Comparison of ENCODE assay signal across 3 worm cellular contexts in genomic region chrIV:6554865-6555264, ce11.
TF ChIP-seq lines count a peak whose summit lies in the region.

No protein-coding gene starts in this region.

TF ChIP-seq in whole organism, L1 larva, 84 proteins besides CTCF, POLR2A, EP300 and RAD21 (continued from another document and continues in another):
- TF ChIP-seq egl-13 (tag; optimal IDR thresholded peaks at IDR 0.05; lab: Kevin White, UChicago), result no peak
- peak; percentile 29 for TF ChIP-seq hpl-2 (GFP tag; optimal IDR thresholded peaks at IDR 0.05; lab: Kevin White, UChicago)
- no peak for TF ChIP-seq egl-27 (tag; optimal IDR thresholded peaks at IDR 0.05; lab: Kevin White, UChicago)
- no peak for TF ChIP-seq dsc-1 (tag; optimal IDR thresholded peaks at IDR 0.05; lab: Kevin White, UChicago)
- no peak for TF ChIP-seq aly-2 (tag; optimal IDR thresholded peaks at IDR 0.05; lab: Kevin White, UChicago)
- TF ChIP-seq nhr-85 (tag; lab: Kevin White, UChicago), result no peak
- no peak for TF ChIP-seq nhr-71 (tag; optimal IDR thresholded peaks at IDR 0.05; lab: Kevin White, UChicago)
- TF ChIP-seq ceh-82 (tag; optimal IDR thresholded peaks at IDR 0.05; lab: Kevin White, UChicago), result no peak
- TF ChIP-seq ets-5 (GFP tag; IDR thresholded peaks at IDR 0.05; lab: Robert Waterston, UW), result no peak
- TF ChIP-seq blmp-1 (tag; optimal IDR thresholded peaks at IDR 0.05; lab: Kevin White, UChicago), result peak; percentile 87
- no peak for TF ChIP-seq ceh-63 (GFP tag; optimal IDR thresholded peaks at IDR 0.05; lab: Kevin White, UChicago)
- peak in 5 of 6 experiments; percentile 54 to 94 (median 92) for TF ChIP-seq elt-3 (tag; optimal IDR thresholded peaks at IDR 0.05; lab: Kevin White, UChicago)
- no peak for TF ChIP-seq lsy-2 (tag; optimal IDR thresholded peaks at IDR 0.05; lab: Kevin White, UChicago)
- TF ChIP-seq vab-15 (tag; optimal IDR thresholded peaks at IDR 0.05; lab: Kevin White, UChicago), result no peak
- TF ChIP-seq unc-130 (tag; optimal IDR thresholded peaks at IDR 0.05; lab: Kevin White, UChicago), result peak; percentile 28
- TF ChIP-seq jun-1 (tag; optimal IDR thresholded peaks at IDR 0.05; lab: Kevin White, UChicago), result no peak
- peak in 1 of 2 experiments; percentile 67 for TF ChIP-seq lin-35 (GFP tag; optimal IDR thresholded peaks at IDR 0.05; lab: Kevin White, UChicago)
- TF ChIP-seq lin-14 (GFP tag; optimal IDR thresholded peaks at IDR 0.05; lab: Kevin White, UChicago), result peak; percentile 30
- TF ChIP-seq C34B4.2 (tag; optimal IDR thresholded peaks at IDR 0.05; lab: Kevin White, UChicago), result no peak
- TF ChIP-seq pqm-1 (tag; optimal IDR thresholded peaks at IDR 0.05; lab: Kevin White, UChicago), result peak; percentile 66
- TF ChIP-seq nhr-84 (tag; optimal IDR thresholded peaks at IDR 0.05; lab: Kevin White, UChicago), result no peak
- TF ChIP-seq grh-1 (GFP tag; IDR thresholded peaks at IDR 0.05; lab: Robert Waterston, UW), result no peak
- peak; percentile 19 for TF ChIP-seq snu-23 (GFP tag; optimal IDR thresholded peaks at IDR 0.05; lab: Kevin White, UChicago)
- TF ChIP-seq mep-1 (tag; optimal IDR thresholded peaks at IDR 0.05; lab: Kevin White, UChicago), result no peak
- no peak for TF ChIP-seq hlh-17 (GFP tag; optimal IDR thresholded peaks at IDR 0.05; lab: Kevin White, UChicago; ENCODE audit: borderline replicate concordance)
- TF ChIP-seq sptf-1 (tag; optimal IDR thresholded peaks at IDR 0.05; lab: Kevin White, UChicago), result no peak
- peak in 1 of 3 experiments; percentile 6 for TF ChIP-seq dpl-1 (GFP tag; optimal IDR thresholded peaks at IDR 0.05; lab: Kevin White, UChicago)
- TF ChIP-seq ama-1 (optimal IDR thresholded peaks at IDR 0.05; lab: Kevin White, UChicago), result no peak
- TF ChIP-seq lin-13 (GFP tag; optimal IDR thresholded peaks at IDR 0.05; lab: Kevin White, UChicago), result no peak
- TF ChIP-seq xbp-1 (tag; optimal IDR thresholded peaks at IDR 0.05; lab: Kevin White, UChicago), result no peak
- no peak for TF ChIP-seq zip-4 (GFP tag; optimal IDR thresholded peaks at IDR 0.05; lab: Kevin White, UChicago)
- no peak for TF ChIP-seq ceh-8 (GFP tag; optimal IDR thresholded peaks at IDR 0.05; lab: Kevin White, UChicago)
- no peak for TF ChIP-seq nhr-28 (tag; optimal IDR thresholded peaks at IDR 0.05; lab: Kevin White, UChicago)
- TF ChIP-seq unc-86 (tag; optimal IDR thresholded peaks at IDR 0.05; lab: Kevin White, UChicago), result no peak
- TF ChIP-seq unc-98 (GFP tag; IDR thresholded peaks at IDR 0.05; lab: Robert Waterston, UW), result no peak
- TF ChIP-seq nhr-11 (tag; optimal IDR thresholded peaks at IDR 0.05; lab: Kevin White, UChicago), result no peak
- no peak for TF ChIP-seq irx-1 (tag; optimal IDR thresholded peaks at IDR 0.05; lab: Kevin White, UChicago)
- TF ChIP-seq sox-4 (tag; optimal IDR thresholded peaks at IDR 0.05; lab: Kevin White, UChicago), result no peak
- no peak for TF ChIP-seq lin-15B (tag; optimal IDR thresholded peaks at IDR 0.05; lab: Kevin White, UChicago)
- TF ChIP-seq efl-3 (GFP tag; optimal IDR thresholded peaks at IDR 0.05; lab: Kevin White, UChicago), result no peak
- no peak for TF ChIP-seq lir-3 (tag; optimal IDR thresholded peaks at IDR 0.05; lab: Kevin White, UChicago; ENCODE audit: poor library complexity)
- TF ChIP-seq unc-62 (GFP tag; optimal IDR thresholded peaks at IDR 0.05; lab: Kevin White, UChicago), result no peak
- TF ChIP-seq tlp-1 (tag; optimal IDR thresholded peaks at IDR 0.05; lab: Kevin White, UChicago), result no peak
- TF ChIP-seq lin-39 (tag; optimal IDR thresholded peaks at IDR 0.05; lab: Kevin White, UChicago), result no peak
- TF ChIP-seq pax-3 (tag; optimal IDR thresholded peaks at IDR 0.05; lab: Kevin White, UChicago), result no peak
- TF ChIP-seq mab-9 (GFP tag; IDR thresholded peaks at IDR 0.05; lab: Robert Waterston, UW), result no peak

TF ChIP-seq in whole organism, L2 larva, 48 proteins besides CTCF, POLR2A, EP300 and RAD21 (continued from another document):
- TF ChIP-seq sma-9 (GFP tag; optimal IDR thresholded peaks at IDR 0.05; lab: Kevin White, UChicago), result peak; percentile 83
- TF ChIP-seq sma-9 (tag; optimal IDR thresholded peaks at IDR 0.05; lab: Kevin White, UChicago), result no peak
- peak; percentile 15 for TF ChIP-seq nhr-21 (tag; optimal IDR thresholded peaks at IDR 0.05; lab: Kevin White, UChicago)

TF ChIP-seq in whole organism, L4 larva, 104 proteins besides CTCF, POLR2A, EP300 and RAD21 (continued from another document):
- TF ChIP-seq lin-29 (GFP tag; IDR thresholded peaks at IDR 0.05; lab: Robert Waterston, UW), result no peak
- TF ChIP-seq ceh-28 (tag; optimal IDR thresholded peaks at IDR 0.05; lab: Kevin White, UChicago), result no peak
- no peak for TF ChIP-seq Y105C5A.15 (GFP tag; IDR thresholded peaks at IDR 0.05; lab: Robert Waterston, UW)
- TF ChIP-seq F26F4.8 (GFP tag; conservative IDR thresholded peaks at IDR 0.05; lab: Robert Waterston, UW), result no peak
- no peak for TF ChIP-seq daf-8 (GFP tag; IDR thresholded peaks at IDR 0.05; lab: Robert Waterston, UW)
- TF ChIP-seq dpl-1 (GFP tag; optimal IDR thresholded peaks at IDR 0.05; lab: Kevin White, UChicago), result no peak
- TF ChIP-seq F37D6.2 (tag; optimal IDR thresholded peaks at IDR 0.05; lab: Kevin White, UChicago), result no peak
- TF ChIP-seq attf-4 (tag; optimal IDR thresholded peaks at IDR 0.05; lab: Kevin White, UChicago), result no peak
- no peak for TF ChIP-seq unc-130 (GFP tag; optimal IDR thresholded peaks at IDR 0.05; lab: Kevin White, UChicago)
- TF ChIP-seq duxl-1 (tag; optimal IDR thresholded peaks at IDR 0.05; lab: Kevin White, UChicago; ENCODE audit: poor library complexity), result no peak
- TF ChIP-seq daf-16 (GFP tag; optimal IDR thresholded peaks at IDR 0.05; lab: Kevin White, UChicago), result no peak
- peak; percentile 66 for TF ChIP-seq daf-16 (tag; optimal IDR thresholded peaks at IDR 0.05; lab: Kevin White, UChicago)
- TF ChIP-seq unc-62 (GFP tag; optimal IDR thresholded peaks at IDR 0.05 in 1 of 2; lab: Kevin White, UChicago), result no peak
- no peak for TF ChIP-seq unc-62 (tag; optimal IDR thresholded peaks at IDR 0.05; lab: Kevin White, UChicago)
- no peak for TF ChIP-seq lsy-2 (tag; optimal IDR thresholded peaks at IDR 0.05; lab: Kevin White, UChicago)
- TF ChIP-seq daf-19 (GFP tag; conservative IDR thresholded peaks at IDR 0.05; lab: Robert Waterston, UW), result no peak
- no peak for TF ChIP-seq mep-1 (tag; optimal IDR thresholded peaks at IDR 0.05; lab: Kevin White, UChicago)
- TF ChIP-seq egl-43 (GFP tag; IDR thresholded peaks at IDR 0.05; lab: Robert Waterston, UW), result no peak
- TF ChIP-seq madf-5 (GFP tag; IDR thresholded peaks at IDR 0.05; lab: Robert Waterston, UW), result no peak
- no peak for TF ChIP-seq fkh-10 (GFP tag; optimal IDR thresholded peaks at IDR 0.05; lab: Kevin White, UChicago)
- TF ChIP-seq Y75B8A.6 (GFP tag; IDR thresholded peaks at IDR 0.05; lab: Robert Waterston, UW), result no peak
- TF ChIP-seq spr-1 (tag; optimal IDR thresholded peaks at IDR 0.05; lab: Kevin White, UChicago), result no peak
- no peak for TF ChIP-seq nhr-237 (tag; optimal IDR thresholded peaks at IDR 0.05; lab: Kevin White, UChicago)
- TF ChIP-seq lir-3 (tag; optimal IDR thresholded peaks at IDR 0.05; lab: Kevin White, UChicago), result no peak
- no peak for TF ChIP-seq snpc-1.2 (GFP tag; IDR thresholded peaks at IDR 0.05; lab: Robert Waterston, UW)
- TF ChIP-seq unc-39 (tag; optimal IDR thresholded peaks at IDR 0.05; lab: Kevin White, UChicago), result no peak
- TF ChIP-seq ceh-62 (tag; optimal IDR thresholded peaks at IDR 0.05; lab: Kevin White, UChicago), result no peak
- no peak for TF ChIP-seq mxl-2 (GFP tag; conservative IDR thresholded peaks at IDR 0.05; lab: Robert Waterston, UW)
- TF ChIP-seq sdz-12 (GFP tag; optimal IDR thresholded peaks at IDR 0.05; lab: Kevin White, UChicago), result no peak
- TF ChIP-seq pha-4 (GFP tag; IDR thresholded peaks at IDR 0.05; lab: Robert Waterston, UW), result peak; percentile 42; the same call in 1 of the 2 replicates
- TF ChIP-seq pha-4 (tag; optimal IDR thresholded peaks at IDR 0.05; lab: Kevin White, UChicago), result no peak
- TF ChIP-seq mes-2 (tag; optimal IDR thresholded peaks at IDR 0.05; lab: Kevin White, UChicago; ENCODE audit: poor library complexity, severe bottlenecking), result peak; percentile 66
- TF ChIP-seq ZK546.5 (tag; optimal IDR thresholded peaks at IDR 0.05; lab: Kevin White, UChicago), result no peak
- no peak for TF ChIP-seq ceh-82 (tag; optimal IDR thresholded peaks at IDR 0.05; lab: Kevin White, UChicago)
- TF ChIP-seq hmg-1.1 (GFP tag; IDR thresholded peaks at IDR 0.05; lab: Robert Waterston, UW), result no peak
- TF ChIP-seq fos-1 (tag; optimal IDR thresholded peaks at IDR 0.05; lab: Kevin White, UChicago), result no peak
- TF ChIP-seq lin-39 (tag; optimal IDR thresholded peaks at IDR 0.05; lab: Kevin White, UChicago), result no peak
- TF ChIP-seq F44E2.7 (GFP tag; IDR thresholded peaks at IDR 0.05; lab: Robert Waterston, UW), result no peak
- no peak for TF ChIP-seq egl-27 (tag; optimal IDR thresholded peaks at IDR 0.05; lab: Kevin White, UChicago)
- TF ChIP-seq spr-3 (GFP tag; optimal IDR thresholded peaks at IDR 0.05; lab: Kevin White, UChicago), result no peak
- no peak for TF ChIP-seq F49E8.2 (tag; optimal IDR thresholded peaks at IDR 0.05; lab: Kevin White, UChicago; ENCODE audit: borderline replicate concordance)
- peak; percentile 95 for TF ChIP-seq pqm-1 (tag; optimal IDR thresholded peaks at IDR 0.05; lab: Kevin White, UChicago)
- TF ChIP-seq dmd-8 (GFP tag; IDR thresholded peaks at IDR 0.05; lab: Robert Waterston, UW), result no peak
- TF ChIP-seq cey-2 (tag; optimal IDR thresholded peaks at IDR 0.05; lab: Kevin White, UChicago; ENCODE audit: borderline replicate concordance, insufficient read depth), result no peak
- TF ChIP-seq hlh-30 (tag; optimal IDR thresholded peaks at IDR 0.05; lab: Kevin White, UChicago; ENCODE audit: insufficient read depth), result peak; percentile 79
- TF ChIP-seq mxl-3 (GFP tag; optimal IDR thresholded peaks at IDR 0.05; lab: Kevin White, UChicago), result peak; percentile 74
- TF ChIP-seq ama-1 (optimal IDR thresholded peaks at IDR 0.05; lab: Kevin White, UChicago), result no peak
- TF ChIP-seq nhr-11 (tag; optimal IDR thresholded peaks at IDR 0.05; lab: Kevin White, UChicago), result no peak
- no peak for TF ChIP-seq nhr-111 (GFP tag; optimal IDR thresholded peaks at IDR 0.05; lab: Kevin White, UChicago)
- TF ChIP-seq set-16 (GFP tag; IDR thresholded peaks at IDR 0.05; lab: Robert Waterston, UW), result no peak
- no peak for TF ChIP-seq nhr-42 (GFP tag; IDR thresholded peaks at IDR 0.05; lab: Robert Waterston, UW)
- peak; percentile 59 for TF ChIP-seq nhr-77 (tag; optimal IDR thresholded peaks at IDR 0.05; lab: Kevin White, UChicago)
- TF ChIP-seq lin-1 (GFP tag; IDR thresholded peaks at IDR 0.05; lab: Robert Waterston, UW), result peak; percentile 50; the same call in 1 of the 2 replicates
- peak; percentile 61 for TF ChIP-seq php-3 (GFP tag; IDR thresholded peaks at IDR 0.05; lab: Robert Waterston, UW)
- no peak for TF ChIP-seq lim-7 (GFP tag; IDR thresholded peaks at IDR 0.05; lab: Robert Waterston, UW)
- TF ChIP-seq tag-97 (GFP tag; IDR thresholded peaks at IDR 0.05; lab: Robert Waterston, UW), result no peak
- peak; percentile 88 for TF ChIP-seq dve-1 (tag; optimal IDR thresholded peaks at IDR 0.05; lab: Kevin White, UChicago; ENCODE audit: insufficient read depth)
- TF ChIP-seq T20F7.1 (GFP tag; optimal IDR thresholded peaks at IDR 0.05; lab: Kevin White, UChicago), result no peak
- TF ChIP-seq zfp-2 (tag; optimal IDR thresholded peaks at IDR 0.05; lab: Kevin White, UChicago), result no peak
- no peak for TF ChIP-seq vab-7 (GFP tag; IDR thresholded peaks at IDR 0.05; lab: Robert Waterston, UW)
- TF ChIP-seq zfp-3 (GFP tag; conservative IDR thresholded peaks at IDR 0.05; lab: Robert Waterston, UW), result no peak
- no peak for TF ChIP-seq gei-8 (GFP tag; optimal IDR thresholded peaks at IDR 0.05; lab: Kevin White, UChicago)
- TF ChIP-seq daf-12 (tag; optimal IDR thresholded peaks at IDR 0.05; lab: Kevin White, UChicago), result no peak
- no peak for TF ChIP-seq snpc-4 (tag; optimal IDR thresholded peaks at IDR 0.05; lab: Kevin White, UChicago)
- no peak for TF ChIP-seq nhr-76 (tag; optimal IDR thresholded peaks at IDR 0.05; lab: Kevin White, UChicago)
- 0 out of 2 replicates have a peak, but pooled peaks have one; percentile 14 for TF ChIP-seq tra-1 (GFP tag; IDR thresholded peaks at IDR 0.05; lab: Robert Waterston, UW)
- TF ChIP-seq Y48G9A.11 (GFP tag; IDR thresholded peaks at IDR 0.05; lab: Robert Waterston, UW), result no peak
- no peak for TF ChIP-seq madf-9 (GFP tag; conservative IDR thresholded peaks at IDR 0.05; lab: Robert Waterston, UW)
- TF ChIP-seq zip-2 (tag; optimal IDR thresholded peaks at IDR 0.05; lab: Kevin White, UChicago), result no peak
- TF ChIP-seq jun-1 (tag; optimal IDR thresholded peaks at IDR 0.05; lab: Kevin White, UChicago), result no peak
- no peak for TF ChIP-seq nhr-41 (GFP tag; IDR thresholded peaks at IDR 0.05; lab: Robert Waterston, UW)
- no peak for TF ChIP-seq rbr-2 (tag; optimal IDR thresholded peaks at IDR 0.05; lab: Kevin White, UChicago)
- peak; percentile 83 for TF ChIP-seq hlh-11 (tag; optimal IDR thresholded peaks at IDR 0.05; lab: Kevin White, UChicago)
- TF ChIP-seq dmd-6 (GFP tag; IDR thresholded peaks at IDR 0.05; lab: Robert Waterston, UW), result peak; percentile 84
- no peak for TF ChIP-seq mdt-29 (GFP tag; IDR thresholded peaks at IDR 0.05; lab: Robert Waterston, UW)
- TF ChIP-seq arid-1 (GFP tag; conservative IDR thresholded peaks at IDR 0.05; lab: Robert Waterston, UW), result no peak
- TF ChIP-seq lin-13 (GFP tag; optimal IDR thresholded peaks at IDR 0.05; lab: Kevin White, UChicago), result no peak
- TF ChIP-seq nhr-48 (tag; optimal IDR thresholded peaks at IDR 0.05; lab: Kevin White, UChicago), result peak; percentile 26
- TF ChIP-seq ceh-20 (GFP tag; IDR thresholded peaks at IDR 0.05; lab: Robert Waterston, UW), result no peak
- TF ChIP-seq ztf-11 (tag; optimal IDR thresholded peaks at IDR 0.05; lab: Kevin White, UChicago), result no peak
- TF ChIP-seq nhr-25 (tag; optimal IDR thresholded peaks at IDR 0.05; lab: Kevin White, UChicago; ENCODE audit: borderline replicate concordance, insufficient read depth), result no peak
- peak in 1 of 2 experiments; percentile 56 for TF ChIP-seq mdl-1 (tag; optimal IDR thresholded peaks at IDR 0.05; lab: Kevin White, UChicago)
- no peak for TF ChIP-seq ctbp-1 (GFP tag; IDR thresholded peaks at IDR 0.05; lab: Robert Waterston, UW)
- TF ChIP-seq nhr-6 (tag; optimal IDR thresholded peaks at IDR 0.05; lab: Kevin White, UChicago), result no peak
- TF ChIP-seq ceh-44 (GFP tag; IDR thresholded peaks at IDR 0.05; lab: Robert Waterston, UW), result no peak
- no peak for TF ChIP-seq ZK337.2 (GFP tag; IDR thresholded peaks at IDR 0.05; lab: Robert Waterston, UW)
TF ChIP-seq in whole organism, L4 larva: peak in this region for 20.
